Worm (Caenorhabditis elegans) whole organism, L4 larva: ENCODE data around the gene flp-16.

Experiments
- F44E2.7 ChIP-seq: fragments of 200-800 bp; sonication (Bioruptor generic); IDR thresholded peaks from 2 replicates; pipeline ENCODE4 v2.1.2; 2022; ENCODE audit warnings: missing genetic modification characterization, missing compliant biosample characterization
- hif-1 ChIP-seq, 2 experiments: sonication (generic microtip); optimal IDR thresholded peaks; 2 replicates each; lab custom pipeline; 2016 to 2017; ENCODE audit warnings: missing compliant biosample characterization in 2 of 2, missing genetic modification characterization in 2 of 2, missing genetic modification reagents in 2 of 2, missing genotype in 2 of 2, mild to moderate bottlenecking in 1 of 2
- nhr-28 ChIP-seq: fragments of 150-350 bp; optimal IDR thresholded peaks from 2 replicates; lab custom pipeline; 2014; ENCODE audit warnings: missing biosample characterization, missing genetic modification characterization
- nhr-76 ChIP-seq: fragments of 150-350 bp; optimal IDR thresholded peaks from 2 replicates; lab custom pipeline; 2014; ENCODE audit warnings: missing biosample characterization, missing genetic modification characterization
- nhr-77 ChIP-seq: fragments of 150-350 bp; optimal IDR thresholded peaks from 2 replicates; lab custom pipeline; 2014; ENCODE audit warnings: missing biosample characterization, missing genetic modification characterization
- snpc-1.2 ChIP-seq: fragments of 200-800 bp; sonication (Bioruptor generic); IDR thresholded peaks from 2 replicates; pipeline ENCODE4 v1.3.6; 2022; ENCODE audit warnings: missing genetic modification reagents, missing genetic modification characterization, missing compliant biosample characterization

- TF ChIP-seq F44E2.7 (GFP tag; lab: Robert Waterston, UW) (no peak), hif-1 (tag; optimal IDR thresholded peaks at IDR 0.05; lab: Kevin White, UChicago) (no peak), nhr-77 (tag; lab: Kevin White, UChicago) (no peak), nhr-76 (tag; lab: Kevin White, UChicago) (no peak), nhr-28 (no peak), snpc-1.2 (GFP tag; lab: Robert Waterston, UW) (no peak)
These were observed 50.6 kb downstream of the flp-16 start, which contains the start of gene ztf-22 for ce11 chrII:13285729-13286128.
